Fruit fly (Drosophila melanogaster) whole organism, embryonic: ENCODE measurements around the gene GAPsec.
A peak's percentile ranks its signal among the peaks of the same experiment; 100 is the strongest.

ENCODE experiments used
- Atf6 ChIP-seq: fragments of 200-800 bp; sonication (Bioruptor generic); IDR thresholded peaks from 2 replicates; pipeline ENCODE4 v1.3.6; 2022; ENCODE audit warnings: missing biosample characterization, missing genetic modification characterization
- BtbVII ChIP-seq: fragments of 200-800 bp; sonication (Bioruptor generic); optimal IDR thresholded peaks from 3 replicates; lab custom pipeline; 2017; ENCODE audit warnings: missing biosample characterization, mild to moderate bottlenecking, missing genetic modification characterization
- CG10979 ChIP-seq: fragments of 200-800 bp; sonication (Bioruptor generic); optimal IDR thresholded peaks from 2 replicates; lab custom pipeline; 2018; ENCODE audit warnings: missing biosample characterization, mild to moderate bottlenecking, missing genetic modification characterization, moderate library complexity
- CG11504 ChIP-seq: fragments of 200-800 bp; sonication (Bioruptor generic); optimal IDR thresholded peaks from 3 replicates; lab custom pipeline; 2019; ENCODE audit warnings: missing biosample characterization, mild to moderate bottlenecking, missing genetic modification characterization, moderate library complexity
- CG11696 ChIP-seq: fragments of 200-800 bp; sonication (Bioruptor generic); IDR thresholded peaks from 2 replicates; pipeline ENCODE4 v1.3.6; 2022; ENCODE audit warnings: missing biosample characterization, missing genetic modification characterization
- CG11723 ChIP-seq: fragments of 200-800 bp; sonication (Bioruptor generic); optimal IDR thresholded peaks from 2 replicates; lab custom pipeline; 2017; ENCODE audit warnings: missing biosample characterization, mild to moderate bottlenecking, missing genetic modification characterization
- CG1233 ChIP-seq: fragments of 200-800 bp; sonication (Bioruptor generic); optimal IDR thresholded peaks from 4 replicates; lab custom pipeline; 2018; ENCODE audit warnings: missing biosample characterization, mild to moderate bottlenecking, missing genetic modification characterization
- CG13296 ChIP-seq: fragments of 200-800 bp; sonication (Bioruptor generic); optimal IDR thresholded peaks from 3 replicates; lab custom pipeline; 2018; ENCODE audit warnings: missing biosample characterization, mild to moderate bottlenecking, missing genetic modification characterization
- CG3065 ChIP-seq: fragments of 200-800 bp; sonication (Bioruptor generic); optimal IDR thresholded peaks from 2 replicates; lab custom pipeline; 2016; ENCODE audit warnings: missing biosample characterization, missing genetic modification characterization
- CG3163 ChIP-seq: fragments of 200-800 bp; sonication (Bioruptor generic); optimal IDR thresholded peaks from 3 replicates; lab custom pipeline; 2016; ENCODE audit warnings: missing biosample characterization, missing genetic modification characterization
- CG3281 ChIP-seq: fragments of 200-800 bp; sonication (Bioruptor generic); optimal IDR thresholded peaks from 3 replicates; lab custom pipeline; 2017; ENCODE audit warnings: missing biosample characterization, mild to moderate bottlenecking, missing genetic modification characterization
- CG3726 ChIP-seq: fragments of 200-800 bp; sonication (Bioruptor generic); IDR thresholded peaks from 3 replicates; pipeline ENCODE4, ENCODE4 v1.3.6; 2022; ENCODE audit warnings: missing biosample characterization, missing genetic modification characterization
- CG4328 ChIP-seq: fragments of 200-800 bp; sonication (Bioruptor generic); optimal IDR thresholded peaks from 3 replicates; lab custom pipeline; 2017; ENCODE audit warnings: missing biosample characterization, missing genetic modification reagents, missing genetic modification characterization
- CG43689 ChIP-seq: fragments of 200-800 bp; sonication (Bioruptor generic); IDR thresholded peaks from 2 replicates; pipeline ENCODE4 v1.3.6; 2022; ENCODE audit warnings: missing biosample characterization, missing genetic modification characterization
- CG6765 ChIP-seq: fragments of 200-800 bp; sonication (Bioruptor generic); optimal IDR thresholded peaks from 3 replicates; lab custom pipeline; 2017; ENCODE audit warnings: missing biosample characterization, mild to moderate bottlenecking, missing genetic modification characterization
- CG7357 ChIP-seq: fragments of 200-800 bp; sonication (Bioruptor generic); IDR thresholded peaks from 3 replicates; pipeline ENCODE4 v1.3.6; 2022; ENCODE audit warnings: missing biosample characterization, missing genetic modification characterization
- Dek ChIP-seq: fragments of 200-800 bp; sonication (Bioruptor generic); optimal IDR thresholded peaks from 3 replicates; lab custom pipeline; 2019; ENCODE audit warnings: missing biosample characterization, mild to moderate bottlenecking, missing genetic modification characterization, moderate library complexity
- Dfd ChIP-seq, 2 experiments: fragments of >200 bp; optimal IDR thresholded peaks; 2 replicates each; lab custom pipeline; 2017; ENCODE audit warnings: missing biosample characterization in 2 of 2, missing genetic modification characterization in 2 of 2
- Drgx ChIP-seq: fragments of 200-800 bp; sonication (Bioruptor generic); IDR thresholded peaks from 2 replicates; pipeline ENCODE4 v1.3.6; 2022; ENCODE audit warnings: missing biosample characterization, missing genetic modification characterization
- Fer3 ChIP-seq: fragments of 200-800 bp; sonication (Bioruptor generic); optimal IDR thresholded peaks from 2 replicates; lab custom pipeline; 2018; ENCODE audit warnings: missing biosample characterization, mild to moderate bottlenecking, missing genetic modification characterization, moderate library complexity
- HLH4C ChIP-seq: fragments of 200-800 bp; sonication (Bioruptor generic); IDR thresholded peaks from 3 replicates; pipeline ENCODE4 v1.3.6; 2022; ENCODE audit warnings: missing biosample characterization, missing genetic modification characterization; ENCODE audit not compliant: partially characterized antibody
- HmgZ ChIP-seq: fragments of 200-800 bp; sonication (Bioruptor generic); optimal IDR thresholded peaks from 2 replicates; lab custom pipeline; 2018; ENCODE audit warnings: missing biosample characterization, mild to moderate bottlenecking, missing genetic modification characterization
- Hr78 ChIP-seq, 2 experiments: fragments of 200-800 bp in 1 of 2; fragments of >200 bp in 1 of 2; sonication (Bioruptor generic) in 1 of 2; optimal IDR thresholded peaks; 2 replicates each; lab custom pipeline; 2017 to 2019; ENCODE audit warnings: missing biosample characterization in 2 of 2, missing genetic modification characterization in 2 of 2, mild to moderate bottlenecking in 1 of 2, moderate library complexity in 1 of 2
- Jarid2 ChIP-seq: fragments of 200-800 bp; sonication (Bioruptor generic); optimal IDR thresholded peaks from 3 replicates; lab custom pipeline; 2017; ENCODE audit warnings: mild to moderate bottlenecking, missing biosample characterization, missing genetic modification reagents, missing genetic modification characterization
- NC2α ChIP-seq: fragments of 200-800 bp; sonication (Bioruptor generic); optimal IDR thresholded peaks from 2 replicates; lab custom pipeline; 2016; ENCODE audit warnings: missing biosample characterization, missing genetic modification characterization
- NC2β ChIP-seq: fragments of 200-800 bp; sonication (Bioruptor generic); optimal IDR thresholded peaks from 2 replicates; lab custom pipeline; 2016; ENCODE audit warnings: missing biosample characterization, missing genetic modification characterization
- Sox102F ChIP-seq: fragments of 200-800 bp; sonication (Bioruptor generic); optimal IDR thresholded peaks from 2 replicates; lab custom pipeline; 2018; ENCODE audit warnings: missing biosample characterization, mild to moderate bottlenecking, missing genetic modification characterization, moderate library complexity
- bab2 ChIP-seq: fragments of 200-800 bp; sonication (Bioruptor generic); optimal IDR thresholded peaks from 2 replicates; lab custom pipeline; 2016; ENCODE audit warnings: missing biosample characterization, missing genetic modification characterization
- bbx ChIP-seq: fragments of 200-800 bp; sonication (Bioruptor generic); IDR thresholded peaks from 2 replicates; pipeline ENCODE4 v1.3.6; 2022; ENCODE audit warnings: missing biosample characterization, missing genetic modification characterization; ENCODE audit not compliant: partially characterized antibody
- br ChIP-seq: fragments of >200 bp; optimal IDR thresholded peaks from 2 replicates; lab custom pipeline; 2017
- chm ChIP-seq: fragments of 200-800 bp; sonication (Bioruptor generic); IDR thresholded peaks from 2 replicates; pipeline ENCODE4 v1.3.6; 2022; ENCODE audit warnings: missing biosample characterization, missing genetic modification characterization
- crc ChIP-seq: fragments of 200-800 bp; sonication (Bioruptor generic); optimal IDR thresholded peaks from 2 replicates; lab custom pipeline; 2016; ENCODE audit warnings: missing biosample characterization, missing genetic modification characterization
- disco-r ChIP-seq: fragments of 200-800 bp; sonication (Bioruptor generic); optimal IDR thresholded peaks from 2 replicates; lab custom pipeline; 2016; ENCODE audit warnings: missing biosample characterization, missing genetic modification characterization
- fd64A ChIP-seq: fragments of 200-800 bp; sonication (Bioruptor generic); optimal IDR thresholded peaks from 3 replicates; lab custom pipeline; 2018; ENCODE audit warnings: missing biosample characterization, mild to moderate bottlenecking, missing genetic modification characterization
- ftz-f1 ChIP-seq: fragments of 200-800 bp; sonication (Bioruptor generic); optimal IDR thresholded peaks from 2 replicates; lab custom pipeline; 2016; ENCODE audit warnings: missing biosample characterization, missing genetic modification characterization
- fu2 ChIP-seq: fragments of 200-800 bp; sonication (Bioruptor generic); optimal IDR thresholded peaks from 2 replicates; lab custom pipeline; 2016; ENCODE audit warnings: missing biosample characterization, missing genetic modification characterization
- gfzf ChIP-seq: fragments of 200-800 bp; sonication (Bioruptor generic); optimal IDR thresholded peaks from 2 replicates; lab custom pipeline; 2016; ENCODE audit warnings: missing biosample characterization, mild to moderate bottlenecking, missing genetic modification characterization, moderate library complexity
- h ChIP-seq: fragments of >200 bp; optimal IDR thresholded peaks from 2 replicates; lab custom pipeline; 2017
- insv ChIP-seq, 2 experiments: fragments of 200-800 bp; sonication (Bioruptor generic); optimal IDR thresholded peaks; 3 replicates each; lab custom pipeline; 2016 to 2018; ENCODE audit warnings: missing biosample characterization in 2 of 2, missing genetic modification characterization in 2 of 2
- ken ChIP-seq: fragments of 200-800 bp; sonication (Bioruptor generic); IDR thresholded peaks from 3 replicates; pipeline ENCODE4 v1.3.6; 2022; ENCODE audit warnings: missing biosample characterization, missing genetic modification characterization
- prd ChIP-seq, 3 experiments: fragments of >200 bp in 2 of 3; fragments of 200-800 bp in 1 of 3; sonication (Bioruptor generic) in 1 of 3; optimal IDR thresholded peaks in 2 of 3; IDR thresholded peaks in 1 of 3; 2 replicates in 2 of 3; 3 replicates in 1 of 3; pipeline versions ENCODE4 v1.3.6 to Lab custom; 2017 to 2022; ENCODE audit warnings: missing biosample characterization in 1 of 3, missing genetic modification characterization in 1 of 3
- ro ChIP-seq: fragments of 200-800 bp; sonication (Bioruptor generic); IDR thresholded peaks from 2 replicates; pipeline ENCODE4 v1.3.6; 2022; ENCODE audit warnings: missing biosample characterization, missing genetic modification characterization
- sens-2 ChIP-seq: fragments of 200-800 bp; sonication (Bioruptor generic); IDR thresholded peaks from 2 replicates; pipeline ENCODE4 v1.3.6; 2022; ENCODE audit warnings: missing biosample characterization, missing genetic modification characterization
- sna ChIP-seq: fragments of 200-800 bp; sonication (Bioruptor generic); IDR thresholded peaks from 2 replicates; pipeline ENCODE4 v1.3.6; 2022; ENCODE audit warnings: missing biosample characterization, missing genetic modification characterization; ENCODE audit not compliant: partially characterized antibody
- sob ChIP-seq: fragments of 200-800 bp; sonication (Bioruptor generic); IDR thresholded peaks from 2 replicates; pipeline ENCODE4 v1.3.6; 2022; ENCODE audit warnings: missing biosample characterization, missing genetic modification characterization
- ttk ChIP-seq: fragments of 200-800 bp; sonication (Bioruptor generic); IDR thresholded peaks from 2 replicates; pipeline ENCODE4 v2.1.2; 2022; ENCODE audit warnings: missing biosample characterization, missing genetic modification characterization
- unc-4 ChIP-seq: fragments of 200-800 bp; sonication (Bioruptor generic); IDR thresholded peaks from 2 replicates; pipeline ENCODE4 v1.3.6; 2022; ENCODE audit warnings: missing biosample characterization, missing genetic modification characterization; ENCODE audit not compliant: partially characterized antibody
- usp ChIP-seq: fragments of >200 bp; optimal IDR thresholded peaks from 2 replicates; lab custom pipeline; 2017; ENCODE audit warnings: missing biosample characterization, missing genetic modification characterization
- wor ChIP-seq: fragments of 200-800 bp; sonication (Bioruptor generic); IDR thresholded peaks from 2 replicates; pipeline ENCODE4 v1.3.6; 2022; ENCODE audit warnings: missing biosample characterization, missing genetic modification characterization

The GAPsec gene

dm6 chr3L:8600752-8601433 is 22.8 kb downstream of the GAPsec start, which contains the start of the genes Nelf-E and RpL14 (continued):
- TF ChIP-seq sens-2 (peak; percentile 93), h (no peak), CG10979 (tag; lab: Kevin White, UChicago) (peak; percentile 86), disco-r (peak; percentile 95), ttk (GFP tag; lab: Robert Waterston, UW) (peak; percentile 90), insv (GFP tag; optimal IDR thresholded peaks at IDR 0.05; lab: Kevin White, UChicago) (peak in 1 of 2 experiments; percentile 83), gfzf (GFP tag; lab: Kevin White, UChicago) (peak; percentile 98), Dfd (GFP tag; optimal IDR thresholded peaks at IDR 0.05; lab: Kevin White, UChicago) (no peak), ro (GFP tag; lab: Robert Waterston, UW) (peak; percentile 58; the same call in 1 of the 2 replicates), HmgZ (tag; lab: Kevin White, UChicago) (peak; percentile 98), Hr78 (GFP tag; optimal IDR thresholded peaks at IDR 0.05; lab: Kevin White, UChicago) (no peak), CG6765 (peak; percentile 99), Fer3 (tag; lab: Kevin White, UChicago) (peak; percentile 95), CG3281 (GFP tag; lab: Kevin White, UChicago) (peak; percentile 97), HLH4C (GFP tag; lab: Robert Waterston, UW) (peak; percentile 65), NC2α (GFP tag; lab: Kevin White, UChicago) (peak; percentile 96), ken (peak; percentile 95), CG3065 (GFP tag; lab: Kevin White, UChicago) (peak; percentile 86), CG13296 (GFP tag; lab: Kevin White, UChicago) (peak; percentile 96), CG3163 (GFP tag; lab: Kevin White, UChicago) (peak; percentile 91), bab2 (GFP tag; lab: Kevin White, UChicago) (peak; percentile 95), ftz-f1 (GFP tag; lab: Kevin White, UChicago) (peak; percentile 89), prd (optimal IDR thresholded peaks at IDR 0.05; lab: Kevin White, UChicago) (no peak), prd (GFP tag; IDR thresholded peaks at IDR 0.05; lab: Robert Waterston, UW) (peak; percentile 84), CG11504 (peak; percentile 89), CG11696 (GFP tag; lab: Robert Waterston, UW) (peak; percentile 79), sob (GFP tag; lab: Robert Waterston, UW) (peak; percentile 98), Sox102F (GFP tag; lab: Kevin White, UChicago) (peak; percentile 80), CG11723 (GFP tag; lab: Kevin White, UChicago) (peak; percentile 93), wor (peak; percentile 52), chm (peak; percentile 96), sna (GFP tag; lab: Robert Waterston, UW) (peak; percentile 31; the same call in 1 of the 2 replicates), NC2β (GFP tag; lab: Kevin White, UChicago) (peak; percentile 100), Atf6 (GFP tag; lab: Robert Waterston, UW) (peak; percentile 92), Jarid2 (GFP tag; lab: Kevin White, UChicago) (peak; percentile 90), CG43689 (peak; percentile 87), CG1233 (peak; percentile 97), br (lab: Kevin White, UChicago) (no peak), CG4328 (GFP tag; lab: Kevin White, UChicago) (peak; percentile 96), fd64A (GFP tag; lab: Kevin White, UChicago) (peak; percentile 95), CG3726 (GFP tag; lab: Robert Waterston, UW) (peak; percentile 39; the same call in 1 of the 3 replicates), unc-4 (GFP tag; lab: Robert Waterston, UW) (peak; percentile 62), bbx (GFP tag; lab: Robert Waterston, UW) (peak; percentile 61), BtbVII (GFP tag; lab: Kevin White, UChicago) (peak; percentile 96), crc (peak; percentile 93), fu2 (GFP tag; lab: Kevin White, UChicago) (peak; percentile 95), Dek (tag; lab: Kevin White, UChicago) (peak; percentile 89), CG7357 (GFP tag; lab: Robert Waterston, UW) (peak; percentile 69), Drgx (GFP tag; lab: Robert Waterston, UW) (peak; percentile 75), usp (GFP tag; lab: Kevin White, UChicago) (no peak)
